Worm (Caenorhabditis elegans): Measurements from ENCODE around the gene clec-132.

- TF ChIP-seq ref-1 (GFP tag; conservative IDR thresholded peaks at IDR 0.05), result no peak
- no peak for TF ChIP-seq klf-2 (GFP tag; conservative IDR thresholded peaks at IDR 0.05)
- TF ChIP-seq ztf-29 (GFP tag; IDR thresholded peaks at IDR 0.05), result no peak
- no peak for TF ChIP-seq flt-1 (GFP tag; IDR thresholded peaks at IDR 0.05)
- no peak for TF ChIP-seq tab-1 (GFP tag; IDR thresholded peaks at IDR 0.05)
Observed at ce11 chrII:3554673-3555072, 22.2 kb upstream of the clec-132 start.
